Fruit fly (Drosophila melanogaster): ENCODE results near the gene CG7920.

- TF ChIP-seq CG7745 (tag; optimal IDR thresholded peaks at IDR 0.05): no peak
- TF ChIP-seq z (GFP tag; IDR thresholded peaks at IDR 0.05): no peak
- TF ChIP-seq ems (GFP tag; optimal IDR thresholded peaks at IDR 0.05): no peak
- no peak for TF ChIP-seq chinmo (GFP tag; IDR thresholded peaks at IDR 0.05; ENCODE audit: partially characterized antibody)
- no peak for TF ChIP-seq ash1 (GFP tag; optimal IDR thresholded peaks at IDR 0.05)
These were observed 31.2 kb downstream of the CG7920 start for dm6 chr3R:29983886-29984285.
